Worm (Caenorhabditis elegans) whole organism, L4/young adult: ENCODE data around the gene C27F2.7.

Source experiments
- dao-5 ChIP-seq: sonication (generic microtip); optimal IDR thresholded peaks from 2 replicates; lab custom pipeline; 2016; ENCODE audit warnings: missing genotype, missing genetic modification characterization, moderate library complexity, missing compliant biosample characterization
- him-1 ChIP-seq: sonication (generic microtip); optimal IDR thresholded peaks from 2 replicates; lab custom pipeline; 2016; ENCODE audit warnings: missing genotype, missing genetic modification reagents, missing genetic modification characterization, missing compliant biosample characterization

DNA sequence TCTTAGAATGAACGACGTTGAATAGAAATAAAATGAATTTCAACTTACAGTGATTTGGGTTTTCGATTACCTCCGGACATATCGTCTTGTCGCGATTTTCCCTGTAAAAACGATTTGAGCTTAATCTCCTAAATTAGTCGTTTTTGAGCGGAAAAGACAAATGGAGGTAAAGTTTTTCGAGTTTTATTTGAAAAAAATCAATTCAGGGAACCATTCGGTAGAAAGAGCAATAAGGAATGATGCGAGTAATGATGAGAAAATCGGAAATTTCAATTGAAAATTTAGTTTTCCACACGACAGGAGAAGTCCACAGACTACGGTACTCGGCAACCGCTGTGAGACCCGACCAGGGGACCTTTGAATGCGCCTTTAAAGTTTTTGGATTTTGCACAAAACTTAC, 17.9 kb upstream of the C27F2.7 start, which contains the start of gene R144.10:
- TF ChIP-seq him-1 (tag; lab: Kevin White, UChicago) (no peak), dao-5 (tag; lab: Kevin White, UChicago) (no peak)
